Worm (Caenorhabditis elegans) whole organism, L3 larva: Measurements from ENCODE around the gene fbxa-38.
"Not testable (repeated sequence)": the region's sequence is repeated elsewhere in the genome, so short reads cannot be mapped to it uniquely, and the experiment has no call there.

Experiments
- R02D3.7 ChIP-seq: fragments of 150-350 bp; optimal IDR thresholded peaks from 2 replicates; lab custom pipeline; 2014; ENCODE audit warnings: missing biosample characterization, missing genetic modification characterization
- ZK546.5 ChIP-seq: sonication (generic microtip); optimal IDR thresholded peaks from 2 replicates; lab custom pipeline; 2017; ENCODE audit warnings: missing biosample characterization, missing genetic modification characterization
- aly-2 ChIP-seq: fragments of 150-350 bp; optimal IDR thresholded peaks from 2 replicates; lab custom pipeline; 2014; ENCODE audit warnings: missing biosample characterization, missing genetic modification characterization
- ceh-82 ChIP-seq: fragments of 150-350 bp; optimal IDR thresholded peaks from 2 replicates; lab custom pipeline; 2014; ENCODE audit warnings: missing biosample characterization, missing genetic modification characterization
- ceh-9 ChIP-seq: sonication (generic microtip); optimal IDR thresholded peaks from 2 replicates; lab custom pipeline; 2018; ENCODE audit warnings: missing biosample characterization, missing genetic modification characterization
- egl-27 ChIP-seq: sonication (generic microtip); optimal IDR thresholded peaks from 4 replicates; lab custom pipeline; 2017; ENCODE audit warnings: missing biosample characterization, missing genetic modification reagents, missing genetic modification characterization
- egl-5 ChIP-seq: fragments of 150-350 bp; optimal IDR thresholded peaks from 2 replicates; lab custom pipeline; 2017; ENCODE audit warnings: missing biosample characterization, missing genetic modification reagents, missing genetic modification characterization, inconsistent platforms
- elt-1 ChIP-seq: fragments of 150-350 bp; optimal IDR thresholded peaks from 2 replicates; lab custom pipeline; 2014; ENCODE audit warnings: missing biosample characterization, missing genetic modification characterization
- elt-2 ChIP-seq: sonication (generic microtip); optimal IDR thresholded peaks from 2 replicates; lab custom pipeline; 2016; ENCODE audit warnings: missing genetic modification reagents, mild to moderate bottlenecking, missing genetic modification characterization, missing compliant biosample characterization
- fkh-10 ChIP-seq: sonication (generic microtip); optimal IDR thresholded peaks from 2 replicates; lab custom pipeline; 2017; ENCODE audit warnings: missing biosample characterization, missing genetic modification reagents, missing genetic modification characterization
- fos-1 ChIP-seq: fragments of 150-350 bp; optimal IDR thresholded peaks from 2 replicates; lab custom pipeline; 2014; ENCODE audit warnings: missing biosample characterization, missing genetic modification characterization
- jun-1 ChIP-seq: fragments of 150-350 bp; optimal IDR thresholded peaks from 2 replicates; lab custom pipeline; 2014; ENCODE audit warnings: missing biosample characterization, missing genetic modification reagents, missing genetic modification characterization
- lin-15B ChIP-seq: fragments of 150-350 bp; optimal IDR thresholded peaks from 2 replicates; lab custom pipeline; 2014; ENCODE audit warnings: missing biosample characterization, missing genetic modification characterization
- lsy-12 ChIP-seq: sonication (generic microtip); optimal IDR thresholded peaks from 2 replicates; lab custom pipeline; 2016; ENCODE audit warnings: mild to moderate bottlenecking, missing genetic modification characterization, missing compliant biosample characterization
- mdl-1 ChIP-seq: fragments of 150-350 bp; optimal IDR thresholded peaks from 2 replicates; lab custom pipeline; 2014; ENCODE audit warnings: missing biosample characterization, missing genetic modification characterization
- mml-1 ChIP-seq: fragments of 150-350 bp; sonication (generic microtip); optimal IDR thresholded peaks from 3 replicates; lab custom pipeline; 2014; ENCODE audit warnings: missing biosample characterization, missing genetic modification characterization
- nfya-1 ChIP-seq: sonication (generic microtip); optimal IDR thresholded peaks from 2 replicates; lab custom pipeline; 2017; ENCODE audit warnings: missing genetic modification characterization, mild to moderate bottlenecking, missing compliant biosample characterization, antibody characterized with exemption, moderate library complexity; ENCODE audit not compliant: insufficient read depth
- nhr-11 ChIP-seq: fragments of 150-350 bp; optimal IDR thresholded peaks from 2 replicates; lab custom pipeline; 2014; ENCODE audit warnings: missing biosample characterization, missing genetic modification characterization
- nhr-12 ChIP-seq: fragments of 150-350 bp; optimal IDR thresholded peaks from 2 replicates; lab custom pipeline; 2014; ENCODE audit warnings: missing biosample characterization, missing genetic modification characterization
- nhr-23 ChIP-seq: fragments of 150-350 bp; optimal IDR thresholded peaks from 2 replicates; lab custom pipeline; 2014; ENCODE audit warnings: missing biosample characterization, missing genetic modification reagents, missing genetic modification characterization
- nhr-237 ChIP-seq: fragments of 150-350 bp; optimal IDR thresholded peaks from 2 replicates; lab custom pipeline; 2014; ENCODE audit warnings: missing biosample characterization, missing genetic modification characterization
- nhr-25 ChIP-seq: sonication (generic microtip); optimal IDR thresholded peaks from 2 replicates; lab custom pipeline; 2017; ENCODE audit warnings: missing biosample characterization, missing genetic modification characterization
- nhr-43 ChIP-seq: sonication (generic microtip); optimal IDR thresholded peaks from 2 replicates; lab custom pipeline; 2016; ENCODE audit warnings: mild to moderate bottlenecking, missing genetic modification characterization, missing compliant biosample characterization; ENCODE audit not compliant: poor library complexity, severe bottlenecking
- nhr-77 ChIP-seq: fragments of 150-350 bp; optimal IDR thresholded peaks from 2 replicates; lab custom pipeline; 2014; ENCODE audit warnings: missing biosample characterization, missing genetic modification characterization
- pha-4 ChIP-seq: fragments of 150-350 bp; optimal IDR thresholded peaks from 2 replicates; lab custom pipeline; 2014; ENCODE audit warnings: missing biosample characterization, missing genetic modification reagents, missing genetic modification characterization
- pqm-1 ChIP-seq: fragments of 150-350 bp; optimal IDR thresholded peaks from 2 replicates; lab custom pipeline; 2017; ENCODE audit warnings: missing biosample characterization, missing genetic modification characterization, inconsistent platforms
- snpc-4 ChIP-seq: fragments of 150-350 bp; optimal IDR thresholded peaks from 2 replicates; lab custom pipeline; 2014; ENCODE audit warnings: missing biosample characterization, missing genetic modification characterization
- tbx-2 ChIP-seq: sonication (generic microtip); optimal IDR thresholded peaks from 2 replicates; lab custom pipeline; 2016; ENCODE audit warnings: mild to moderate bottlenecking, missing genetic modification characterization, missing compliant biosample characterization
- unc-39 ChIP-seq: sonication (generic microtip); optimal IDR thresholded peaks from 4 replicates; lab custom pipeline; 2017; ENCODE audit warnings: missing biosample characterization, missing genetic modification characterization
- ztf-11 ChIP-seq: fragments of 150-350 bp; optimal IDR thresholded peaks from 2 replicates; lab custom pipeline; 2014; ENCODE audit warnings: missing biosample characterization, missing genetic modification characterization
- ztf-4 ChIP-seq: fragments of 150-350 bp; optimal IDR thresholded peaks from 2 replicates; lab custom pipeline; 2014; ENCODE audit warnings: missing biosample characterization, missing genetic modification characterization

The fbxa-38 gene

DNA sequence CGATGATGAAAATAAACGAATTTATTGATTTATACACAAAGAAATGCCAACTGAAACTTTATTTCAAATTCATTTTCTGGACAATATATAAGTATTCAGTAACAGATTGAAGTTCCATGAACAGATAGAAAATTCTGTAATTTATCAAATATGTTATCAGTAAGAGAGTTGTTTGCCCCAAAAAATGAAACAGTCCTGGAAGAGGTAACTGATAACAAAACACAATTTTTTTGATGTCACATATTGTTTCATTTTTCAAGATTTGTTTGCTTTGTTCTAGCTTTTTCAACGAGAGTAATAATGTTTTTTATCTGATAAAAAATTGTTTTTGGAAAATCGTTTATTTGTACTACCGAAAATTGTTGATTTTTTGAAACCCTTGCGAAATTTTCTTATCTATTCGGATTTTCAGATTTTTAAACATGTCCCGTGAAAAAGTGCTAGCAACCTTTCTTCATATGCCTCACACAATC is 28.6 kb downstream of the fbxa-38 start, which contains the start of gene fbxa-73:
Gene fbxa-73 (plus strand): TSS at position 423 of the 473 bp plus-strand sequence.
- peak; percentile 69 for TF ChIP-seq elt-2 (tag; lab: Kevin White, UChicago)
- TF ChIP-seq pqm-1 (tag; lab: Kevin White, UChicago), result peak; percentile 35
- TF ChIP-seq nhr-237 (tag; lab: Kevin White, UChicago), result no peak

ce11 chrIII:2255522-2255921 is 31.1 kb downstream of the fbxa-38 start, which contains the start of gene fbxa-71:
fbxa-71 (plus strand) TSS chrIII:2255822.
- TF ChIP-seq ceh-82 (tag; lab: Kevin White, UChicago) (no peak), nhr-12 (tag; lab: Kevin White, UChicago) (no peak), elt-2 (tag; lab: Kevin White, UChicago) (no peak), mml-1 (tag; lab: Kevin White, UChicago) (no peak), nhr-237 (tag; lab: Kevin White, UChicago) (no peak), elt-1 (no peak), nhr-23 (tag; lab: Kevin White, UChicago) (no peak), lsy-12 (no peak), snpc-4 (tag; lab: Kevin White, UChicago) (no peak), fkh-10 (GFP tag; lab: Kevin White, UChicago) (no peak), nhr-11 (tag; lab: Kevin White, UChicago) (no peak), egl-5 (tag; lab: Kevin White, UChicago) (no peak), tbx-2 (no peak), nfya-1 (no peak), ztf-4 (tag; lab: Kevin White, UChicago) (no peak), nhr-43 (no peak)
- TF ChIP-seq, all 47 proteins: peak for 0

ce11 chrIII:2258863-2259262 is 34.4 kb downstream of the fbxa-38 start, which contains the start of gene fbxa-43:
fbxa-43 (minus strand) TSS chrIII:2258963.
- TF ChIP-seq R02D3.7 (tag; lab: Kevin White, UChicago) (no peak), pha-4 (no peak), ceh-82 (tag; lab: Kevin White, UChicago) (no peak)

DNA sequence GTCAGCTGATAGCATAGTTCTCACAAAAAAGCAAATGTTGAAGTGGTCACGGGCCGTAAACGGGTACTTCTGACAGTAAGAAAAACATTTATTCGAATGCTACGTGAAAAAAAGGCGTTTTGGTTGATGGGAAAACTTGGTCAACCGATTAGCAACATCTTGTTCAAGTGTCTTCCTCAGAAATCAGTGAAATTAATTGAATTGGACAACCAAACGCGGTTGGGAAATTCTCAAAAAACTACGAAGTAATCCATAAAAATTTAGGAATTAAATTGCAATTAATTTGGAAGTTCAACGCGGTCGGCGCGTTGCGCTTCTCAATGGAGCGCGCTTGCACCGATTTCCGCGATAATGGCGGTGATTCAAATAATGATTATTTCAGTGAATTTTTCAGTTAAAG is 34.9 kb downstream of the fbxa-38 start:
- TF ChIP-seq ZK546.5 (tag; lab: Kevin White, UChicago), result no peak

ce11 chrIII:2261353-2261752 is 36.9 kb downstream of the fbxa-38 start, which contains the start of gene fbxa-42:
fbxa-42 (minus strand) TSS chrIII:2261453.
- TF ChIP-seq unc-39; jun-1 (tag; lab: Kevin White, UChicago); lsy-12: not testable (repeated sequence)
- TF ChIP-seq, all 47 proteins: peak for 0; not testable (repeated sequence) for 47

DNA sequence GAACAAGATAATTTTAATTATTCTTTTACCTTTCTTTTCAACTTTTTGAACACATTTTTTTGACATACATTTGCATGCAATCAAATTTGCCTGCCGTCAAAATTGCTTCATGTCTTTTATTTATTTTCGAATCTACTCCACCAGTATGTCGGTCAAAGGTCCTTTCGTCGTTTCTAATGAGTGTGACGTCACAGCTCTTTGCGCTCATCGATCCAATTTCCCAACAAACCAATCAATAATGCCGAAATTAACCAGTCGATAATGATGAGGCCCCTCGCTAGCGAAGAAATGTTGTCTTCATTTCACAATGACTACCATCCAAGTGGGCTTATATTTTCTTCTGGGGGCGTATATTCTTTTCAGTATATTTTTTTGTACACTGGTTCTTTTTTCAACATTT is 38.5 kb downstream of the fbxa-38 start, which contains the start of gene Y54F10BM.6:
Gene Y54F10BM.6 (plus strand): TSS at position 301 of the 400 bp plus-strand sequence.
- TF ChIP-seq nhr-43 (no peak), fos-1 (tag; lab: Kevin White, UChicago) (no peak), mdl-1 (tag; lab: Kevin White, UChicago) (no peak), lin-15B (tag; lab: Kevin White, UChicago) (no peak), elt-1 (no peak), ceh-9 (tag; lab: Kevin White, UChicago) (no peak), ztf-11 (tag; lab: Kevin White, UChicago) (no peak), egl-5 (tag; lab: Kevin White, UChicago) (no peak), mml-1 (tag; lab: Kevin White, UChicago) (no peak), pha-4 (no peak), snpc-4 (tag; lab: Kevin White, UChicago) (no peak), tbx-2 (no peak), aly-2 (tag; lab: Kevin White, UChicago) (no peak), egl-27 (tag; lab: Kevin White, UChicago) (no peak), nhr-25 (tag; lab: Kevin White, UChicago) (no peak), pqm-1 (tag; lab: Kevin White, UChicago) (no peak), jun-1 (tag; lab: Kevin White, UChicago) (no peak), nfya-1 (no peak), nhr-77 (no peak)
